Fruit fly (Drosophila melanogaster): ENCODE measurements around the gene CG43445.

CG43445 gene

DNA sequence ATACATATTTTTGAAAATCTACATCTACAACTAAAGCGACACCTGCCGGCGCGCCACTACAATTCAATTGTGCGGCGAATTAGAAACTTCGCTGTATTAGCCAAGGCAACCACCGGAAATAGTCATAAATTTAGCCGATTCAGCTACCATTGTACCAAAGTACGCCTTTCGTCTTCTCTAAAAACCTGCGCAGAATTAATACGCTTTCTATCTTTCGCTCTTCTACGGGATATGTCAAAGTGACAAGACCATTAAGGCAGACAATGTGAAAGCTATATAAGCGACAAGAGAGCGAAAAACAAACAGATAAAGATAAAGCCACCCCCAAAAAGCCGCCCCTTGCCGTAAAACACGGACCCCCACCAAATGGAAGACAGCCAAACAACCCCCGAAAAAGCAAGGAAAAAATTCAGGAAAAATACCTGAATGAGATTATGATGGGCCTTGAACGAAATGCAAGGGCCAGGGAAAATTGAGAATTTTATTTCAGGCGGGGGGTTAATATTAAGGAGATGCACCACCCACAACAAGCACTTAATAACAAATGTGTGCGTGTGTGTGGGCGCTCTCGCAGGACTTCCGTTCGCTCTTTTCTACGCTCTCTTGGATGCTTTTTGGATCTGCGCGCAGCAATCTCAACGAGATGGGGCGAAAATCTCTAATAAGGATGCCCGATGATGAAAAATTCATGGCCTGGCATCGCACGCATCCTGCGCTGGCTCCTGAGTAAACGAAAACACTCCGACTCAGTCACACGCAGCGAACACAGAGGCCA is 8.1 kb downstream of the CG43445 start, which contains the start of gene cpo (continued):
- TF ChIP-seq tup (GFP tag; optimal IDR thresholded peaks at IDR 0.05) (no peak), CG9727 (GFP tag; optimal IDR thresholded peaks at IDR 0.05) (peak; percentile 84), Mrtf (GFP tag; IDR thresholded peaks at IDR 0.05) (peak; percentile 82; the same call in 2 of the 3 replicates), usp (GFP tag; optimal IDR thresholded peaks at IDR 0.05) (no peak), CG8388 (GFP tag; optimal IDR thresholded peaks at IDR 0.05) (peak; percentile 79), run (tag; optimal IDR thresholded peaks at IDR 0.05) (peak; percentile 65), HHEX (GFP tag; optimal IDR thresholded peaks at IDR 0.05) (peak; percentile 95), CG4854 (GFP tag; optimal IDR thresholded peaks at IDR 0.05) (peak; percentile 77), dan (GFP tag; IDR thresholded peaks at IDR 0.05) (no peak), CG2712 (tag; optimal IDR thresholded peaks at IDR 0.05) (peak; percentile 70), CG1832 (GFP tag; optimal IDR thresholded peaks at IDR 0.05) (no peak), Fer2 (tag; optimal IDR thresholded peaks at IDR 0.05) (peak; percentile 82), CG17568 (GFP tag; optimal IDR thresholded peaks at IDR 0.05) (peak; percentile 90), Vsx1 (GFP tag; optimal IDR thresholded peaks at IDR 0.05) (peak; percentile 93), Dip2 (GFP tag; IDR thresholded peaks at IDR 0.05) (no peak), vfl (GFP tag; optimal IDR thresholded peaks at IDR 0.05) (peak; percentile 18), CG11085 (GFP tag; IDR thresholded peaks at IDR 0.05) (peak; percentile 88), amos (GFP tag; IDR thresholded peaks at IDR 0.05; ENCODE audit: partially characterized antibody) (no peak), Doc2 (GFP tag; IDR thresholded peaks at IDR 0.05) (0 out of 2 replicates have a peak, but pooled peaks have one; percentile 37), CG3838 (GFP tag; optimal IDR thresholded peaks at IDR 0.05) (peak; percentile 80), HLH3B (GFP tag; IDR thresholded peaks at IDR 0.05) (peak; percentile 81), CG13123 (GFP tag; optimal IDR thresholded peaks at IDR 0.05) (peak; percentile 61), Kr (GFP tag; optimal IDR thresholded peaks at IDR 0.05) (peak; percentile 69), CTCF (GFP tag; optimal IDR thresholded peaks at IDR 0.05) (peak; percentile 93), cato (GFP tag; optimal IDR thresholded peaks at IDR 0.05; ENCODE audit: borderline replicate concordance) (peak; percentile 66), sc (optimal IDR thresholded peaks at IDR 0.05) (no peak), sc (GFP tag; optimal IDR thresholded peaks at IDR 0.05) (peak; percentile 90), CG17361 (GFP tag; IDR thresholded peaks at IDR 0.05) (peak; percentile 85), D19B (GFP tag; optimal IDR thresholded peaks at IDR 0.05) (peak; percentile 83), CG4404 (GFP tag; IDR thresholded peaks at IDR 0.05) (peak; percentile 24; the same call in 1 of the 2 replicates), CG1792 (GFP tag; optimal IDR thresholded peaks at IDR 0.05) (peak; percentile 77), D (optimal IDR thresholded peaks at IDR 0.05) (no peak), D (GFP tag; optimal IDR thresholded peaks at IDR 0.05) (peak; percentile 87), Poxn (GFP tag; IDR thresholded peaks at IDR 0.05) (0 out of 2 replicates have a peak, but pooled peaks have one; percentile 32), Ada2b (GFP tag; IDR thresholded peaks at IDR 0.05) (peak; percentile 80), Nf-YC (tag; optimal IDR thresholded peaks at IDR 0.05) (peak; percentile 56), Usf (GFP tag; optimal IDR thresholded peaks at IDR 0.05) (peak; percentile 73), B-H1 (GFP tag; IDR thresholded peaks at IDR 0.05) (peak; percentile 75), Trl (optimal IDR thresholded peaks at IDR 0.05) (peak; percentile 40 to 56), Trl (GFP tag; optimal IDR thresholded peaks at IDR 0.05) (peak; percentile 75), CG8281 (tag; optimal IDR thresholded peaks at IDR 0.05) (peak; percentile 73), luna (GFP tag; optimal IDR thresholded peaks at IDR 0.05) (peak; percentile 50), sens (GFP tag) (peak; percentile 95), CrebB (tag; optimal IDR thresholded peaks at IDR 0.05) (peak; percentile 89), phol (tag; optimal IDR thresholded peaks at IDR 0.05) (peak; percentile 87), CG2116 (GFP tag; optimal IDR thresholded peaks at IDR 0.05) (peak; percentile 78), CG14667 (GFP tag; IDR thresholded peaks at IDR 0.05) (peak; percentile 65; the same call in 1 of the 2 replicates), emc (GFP tag; optimal IDR thresholded peaks at IDR 0.05) (peak; percentile 88), sug (tag; optimal IDR thresholded peaks at IDR 0.05) (peak; percentile 75), CG17912 (GFP tag; optimal IDR thresholded peaks at IDR 0.05) (peak; percentile 98), sim (GFP tag; IDR thresholded peaks at IDR 0.05) (peak; percentile 88)

Data from whole organism, embryonic.